Worm (Caenorhabditis elegans): ENCODE results near the gene srbc-45.
A peak's percentile ranks its signal among the peaks of the same experiment; 100 is the strongest.

- TF ChIP-seq him-1 (tag; optimal IDR thresholded peaks at IDR 0.05) (peak; percentile 29), W03F9.2 (tag; optimal IDR thresholded peaks at IDR 0.05) (no peak)
These were observed 23.1 kb upstream of the srbc-45 start for ce11 chrV:12780248-12780647.

Measured in whole organism, L4/young adult.